Worm (Caenorhabditis elegans) whole organism, mixed stage, embryonic: Measurements from ENCODE around the gene C18F10.2.

Experiments
- ces-1 ChIP-seq: fragments of 150-350 bp; optimal IDR thresholded peaks from 2 replicates; lab custom pipeline; 2014; ENCODE audit warnings: missing biosample characterization, missing genetic modification reagents, missing genetic modification characterization
- lsy-2 ChIP-seq: fragments of 150-350 bp; optimal IDR thresholded peaks from 2 replicates; lab custom pipeline; 2014; ENCODE audit warnings: missing biosample characterization, missing genetic modification characterization
- mep-1 ChIP-seq: fragments of 150-350 bp; optimal IDR thresholded peaks from 2 replicates; lab custom pipeline; 2017; ENCODE audit warnings: missing biosample characterization, missing genetic modification reagents, missing genetic modification characterization, inconsistent platforms
- nhr-12 ChIP-seq: fragments of 150-350 bp; optimal IDR thresholded peaks from 2 replicates; lab custom pipeline; 2014; ENCODE audit warnings: missing biosample characterization, missing genetic modification characterization
- nhr-237 ChIP-seq: fragments of 150-350 bp; optimal IDR thresholded peaks from 2 replicates; lab custom pipeline; 2014; ENCODE audit warnings: missing biosample characterization, missing genetic modification characterization
- nhr-28 ChIP-seq: fragments of 150-350 bp; optimal IDR thresholded peaks from 2 replicates; lab custom pipeline; 2014; ENCODE audit warnings: missing biosample characterization, missing genetic modification characterization
- pha-4 ChIP-seq: fragments of 150-350 bp; optimal IDR thresholded peaks from 2 replicates; lab custom pipeline; 2018; ENCODE audit warnings: missing biosample characterization, missing genetic modification reagents, missing genetic modification characterization
- sem-2 ChIP-seq: fragments of 200-800 bp; sonication (Bioruptor generic); optimal IDR thresholded peaks from 2 replicates; lab custom pipeline; 2018; ENCODE audit warnings: mild to moderate bottlenecking, missing genetic modification characterization, missing compliant biosample characterization
- snpc-4 ChIP-seq: fragments of 150-350 bp; optimal IDR thresholded peaks from 2 replicates; lab custom pipeline; 2014; ENCODE audit warnings: missing biosample characterization, missing genetic modification characterization
- unc-39 ChIP-seq: fragments of 150-350 bp; optimal IDR thresholded peaks from 2 replicates; lab custom pipeline; 2014; ENCODE audit warnings: missing biosample characterization, missing genetic modification characterization
- unc-62 ChIP-seq: fragments of 150-350 bp; optimal IDR thresholded peaks from 2 replicates; lab custom pipeline; 2014; ENCODE audit warnings: missing biosample characterization, missing genetic modification reagents, missing genetic modification characterization

DNA sequence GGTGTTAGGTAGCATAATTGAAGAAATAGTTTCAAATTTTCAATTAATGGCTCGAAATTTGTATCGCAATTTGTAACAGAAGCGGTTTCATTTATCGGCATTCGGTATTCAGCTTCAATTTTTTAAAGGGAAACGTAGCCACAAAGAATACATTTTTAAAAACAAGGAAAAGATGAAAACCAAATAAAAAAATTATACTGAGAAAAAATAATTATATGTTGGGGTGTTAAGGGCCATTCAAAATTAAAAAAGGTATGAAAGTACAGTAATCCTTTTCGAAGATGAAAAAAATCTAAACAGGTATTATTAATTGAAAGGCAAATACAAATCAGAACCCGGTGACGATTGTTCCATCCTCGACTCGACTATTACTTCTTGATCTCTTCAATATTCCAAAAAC lies 14.7 kb upstream of the C18F10.2 start, which contains the start of gene srg-1:
- TF ChIP-seq ces-1 (GFP tag; lab: Kevin White, UChicago) (no peak), nhr-12 (no peak), snpc-4 (no peak), mep-1 (tag; lab: Kevin White, UChicago) (no peak), lsy-2 (tag; lab: Kevin White, UChicago) (no peak), nhr-237 (tag; lab: Kevin White, UChicago) (no peak), nhr-28 (tag; lab: Kevin White, UChicago) (no peak), unc-39 (tag; lab: Kevin White, UChicago) (no peak), sem-2 (GFP tag; lab: Kevin White, UChicago) (no peak), unc-62 (no peak), pha-4 (tag; lab: Kevin White, UChicago) (no peak)
